Worm (Caenorhabditis elegans) whole organism, late embryonic: ENCODE data around the gene Y57G11C.499.
A peak's percentile ranks its signal among the peaks of the same experiment; 100 is the strongest.

Source experiments
- C38D4.7 ChIP-seq: fragments of 200-800 bp; sonication (Bioruptor generic); optimal IDR thresholded peaks from 2 replicates; lab custom pipeline; 2018; ENCODE audit warnings: mild to moderate bottlenecking, missing genetic modification characterization, moderate library complexity, missing compliant biosample characterization
- K02D7.2 ChIP-seq: sonication (generic microtip); optimal IDR thresholded peaks from 2 replicates; lab custom pipeline; 2017; ENCODE audit warnings: mild to moderate bottlenecking, missing genetic modification characterization, missing compliant biosample characterization
- K09A11.1 ChIP-seq: sonication (generic microtip); optimal IDR thresholded peaks from 2 replicates; lab custom pipeline; 2017; ENCODE audit warnings: antibody characterized with exemption, mild to moderate bottlenecking, missing genetic modification characterization, missing compliant biosample characterization; ENCODE audit not compliant: insufficient read depth
- Y22D7AL.16 ChIP-seq: sonication (generic microtip); optimal IDR thresholded peaks from 2 replicates; lab custom pipeline; 2016; ENCODE audit warnings: missing genetic modification characterization, missing compliant biosample characterization
- ahr-1 ChIP-seq: sonication (generic microtip); optimal IDR thresholded peaks from 2 replicates; lab custom pipeline; 2016; ENCODE audit warnings: missing genetic modification characterization, missing compliant biosample characterization
- ama-1 ChIP-seq: fragments of 150-350 bp; optimal IDR thresholded peaks from 2 replicates; lab custom pipeline; 2014
- ceh-14 ChIP-seq: sonication (generic microtip); optimal IDR thresholded peaks from 2 replicates; lab custom pipeline; 2016; ENCODE audit warnings: missing genotype, missing genetic modification characterization, missing compliant biosample characterization
- ceh-19 ChIP-seq: fragments of 200-800 bp; sonication (Bioruptor generic); optimal IDR thresholded peaks from 2 replicates; lab custom pipeline; 2018; ENCODE audit warnings: mild to moderate bottlenecking, missing genetic modification characterization, missing compliant biosample characterization
- ceh-2 ChIP-seq: sonication (generic microtip); optimal IDR thresholded peaks from 2 replicates; lab custom pipeline; 2016; ENCODE audit warnings: missing genotype, missing genetic modification characterization, missing compliant biosample characterization
- ceh-24 ChIP-seq: sonication (generic microtip); optimal IDR thresholded peaks from 2 replicates; lab custom pipeline; 2016; ENCODE audit warnings: mild to moderate bottlenecking, missing genetic modification characterization, missing compliant biosample characterization
- ceh-31 ChIP-seq: sonication (generic microtip); optimal IDR thresholded peaks from 2 replicates; lab custom pipeline; 2016; ENCODE audit warnings: missing genetic modification characterization, missing compliant biosample characterization
- ceh-34 ChIP-seq: sonication (generic microtip); optimal IDR thresholded peaks from 2 replicates; lab custom pipeline; 2016; ENCODE audit warnings: mild to moderate bottlenecking, missing genetic modification characterization, missing compliant biosample characterization
- ceh-48 ChIP-seq: sonication (generic microtip); optimal IDR thresholded peaks from 2 replicates; lab custom pipeline; 2016; ENCODE audit warnings: missing genetic modification characterization, inconsistent platforms, missing compliant biosample characterization
- ceh-9 ChIP-seq: sonication (generic microtip); optimal IDR thresholded peaks from 2 replicates; lab custom pipeline; 2016; ENCODE audit warnings: mild to moderate bottlenecking, missing genetic modification characterization, inconsistent platforms, missing compliant biosample characterization
- che-1 ChIP-seq: sonication (generic microtip); optimal IDR thresholded peaks from 2 replicates; lab custom pipeline; 2016; ENCODE audit warnings: mild to moderate bottlenecking, missing genetic modification characterization, missing compliant biosample characterization
- ets-4 ChIP-seq: sonication (generic microtip); optimal IDR thresholded peaks from 2 replicates; lab custom pipeline; 2016; ENCODE audit warnings: missing genetic modification characterization, missing compliant biosample characterization
- fax-1 ChIP-seq: sonication (generic microtip); optimal IDR thresholded peaks from 2 replicates; lab custom pipeline; 2016; ENCODE audit warnings: missing genotype, missing genetic modification characterization, missing compliant biosample characterization
- fkh-6 ChIP-seq: sonication (generic microtip); optimal IDR thresholded peaks from 2 replicates; lab custom pipeline; 2016; ENCODE audit warnings: missing genetic modification characterization, missing compliant biosample characterization
- hlh-15 ChIP-seq: sonication (generic microtip); optimal IDR thresholded peaks from 2 replicates; lab custom pipeline; 2016; ENCODE audit warnings: missing genetic modification characterization, missing compliant biosample characterization
- hlh-30 ChIP-seq: sonication (generic microtip); optimal IDR thresholded peaks from 2 replicates; lab custom pipeline; 2017; ENCODE audit warnings: antibody characterized with exemption, missing genetic modification characterization, missing compliant biosample characterization; ENCODE audit not compliant: insufficient read depth
- hlh-6 ChIP-seq: sonication (generic microtip); optimal IDR thresholded peaks from 2 replicates; lab custom pipeline; 2016; ENCODE audit warnings: missing genotype, missing genetic modification characterization, missing compliant biosample characterization
- hlh-8 ChIP-seq: sonication (generic microtip); optimal IDR thresholded peaks from 2 replicates; lab custom pipeline; 2016; ENCODE audit warnings: missing genotype, missing genetic modification characterization, missing compliant biosample characterization
- lim-6 ChIP-seq: sonication (generic microtip); optimal IDR thresholded peaks from 2 replicates; lab custom pipeline; 2016; ENCODE audit warnings: missing genetic modification characterization, missing compliant biosample characterization
- lin-11 ChIP-seq: fragments of 200-800 bp; sonication (Bioruptor generic); optimal IDR thresholded peaks from 2 replicates; lab custom pipeline; 2018; ENCODE audit warnings: mild to moderate bottlenecking, missing genetic modification characterization, missing compliant biosample characterization
- madf-2 ChIP-seq: sonication (generic microtip); optimal IDR thresholded peaks from 2 replicates; lab custom pipeline; 2017; ENCODE audit warnings: missing genetic modification characterization, missing compliant biosample characterization
- mec-3 ChIP-seq: sonication (generic microtip); optimal IDR thresholded peaks from 2 replicates; lab custom pipeline; 2016; ENCODE audit warnings: borderline replicate concordance, missing genetic modification characterization, missing compliant biosample characterization
- nfya-1 ChIP-seq: sonication (generic microtip); optimal IDR thresholded peaks from 2 replicates; lab custom pipeline; 2017; ENCODE audit warnings: missing genetic modification characterization, mild to moderate bottlenecking, missing compliant biosample characterization, antibody characterized with exemption, moderate library complexity
- nhr-11 ChIP-seq: fragments of 150-350 bp; optimal IDR thresholded peaks from 2 replicates; lab custom pipeline; 2014; ENCODE audit warnings: missing biosample characterization, missing genetic modification characterization
- odd-2 ChIP-seq: sonication (generic microtip); optimal IDR thresholded peaks from 2 replicates; lab custom pipeline; 2017; ENCODE audit warnings: antibody characterized with exemption, mild to moderate bottlenecking, missing genetic modification characterization, missing compliant biosample characterization
- pha-2 ChIP-seq: sonication (generic microtip); optimal IDR thresholded peaks from 2 replicates; lab custom pipeline; 2017; ENCODE audit warnings: mild to moderate bottlenecking, missing genetic modification characterization, missing compliant biosample characterization
- pqm-1 ChIP-seq: sonication (generic microtip); optimal IDR thresholded peaks from 2 replicates; lab custom pipeline; 2016; ENCODE audit warnings: missing genetic modification characterization, missing compliant biosample characterization
- pros-1 ChIP-seq: fragments of 150-350 bp; optimal IDR thresholded peaks from 2 replicates; lab custom pipeline; 2014; ENCODE audit warnings: missing biosample characterization, missing genetic modification reagents, missing genetic modification characterization
- ref-2 ChIP-seq: sonication (generic microtip); optimal IDR thresholded peaks from 2 replicates; lab custom pipeline; 2016; ENCODE audit warnings: missing genetic modification characterization, missing compliant biosample characterization
- syd-9 ChIP-seq: sonication (generic microtip); optimal IDR thresholded peaks from 2 replicates; lab custom pipeline; 2016; ENCODE audit warnings: mild to moderate bottlenecking, missing genetic modification characterization, moderate library complexity, missing compliant biosample characterization
- ttx-3 ChIP-seq: sonication (generic microtip); optimal IDR thresholded peaks from 2 replicates; lab custom pipeline; 2016; ENCODE audit warnings: missing genetic modification reagents, missing genetic modification characterization, missing compliant biosample characterization
- unc-42 ChIP-seq: sonication (generic microtip); optimal IDR thresholded peaks from 2 replicates; lab custom pipeline; 2016; ENCODE audit warnings: missing genotype, missing genetic modification characterization, missing compliant biosample characterization
- unc-55 ChIP-seq: sonication (generic microtip); optimal IDR thresholded peaks from 2 replicates; lab custom pipeline; 2017; ENCODE audit warnings: missing biosample characterization, missing genetic modification reagents, missing genetic modification characterization
- zip-5 ChIP-seq: sonication (generic microtip); optimal IDR thresholded peaks from 2 replicates; lab custom pipeline; 2016; ENCODE audit warnings: missing genetic modification characterization, missing compliant biosample characterization

Gene Y57G11C.499

ce11 chrIV:14793900-14794624 is 39.3 kb upstream of the Y57G11C.499 start (continued):
- TF ChIP-seq lin-11 (tag; lab: Kevin White, UChicago) (no peak), K09A11.1 (no peak), hlh-6 (tag; lab: Kevin White, UChicago) (no peak), ets-4 (tag; lab: Kevin White, UChicago) (peak; percentile 51), ceh-34 (tag; lab: Kevin White, UChicago) (peak; percentile 74), ahr-1 (tag; lab: Kevin White, UChicago) (no peak), syd-9 (tag; lab: Kevin White, UChicago) (peak; percentile 13), ceh-9 (tag; lab: Kevin White, UChicago) (no peak), nhr-11 (tag; lab: Kevin White, UChicago) (no peak), fax-1 (tag; lab: Kevin White, UChicago) (no peak), C38D4.7 (GFP tag; lab: Kevin White, UChicago) (peak; percentile 1), lim-6 (tag; lab: Kevin White, UChicago) (no peak), ceh-31 (tag; lab: Kevin White, UChicago) (peak; percentile 63), ceh-2 (tag; lab: Kevin White, UChicago) (no peak), pqm-1 (tag; lab: Kevin White, UChicago) (no peak), ceh-19 (GFP tag; lab: Kevin White, UChicago) (peak; percentile 50), pros-1 (tag; lab: Kevin White, UChicago) (peak; percentile 2), hlh-15 (no peak), madf-2 (tag; lab: Kevin White, UChicago) (no peak), Y22D7AL.16 (tag; lab: Kevin White, UChicago) (no peak), ceh-14 (tag; lab: Kevin White, UChicago) (peak; percentile 7), pha-2 (tag; lab: Kevin White, UChicago) (peak; percentile 27)

- TF ChIP-seq ama-1 (lab: Kevin White, UChicago), result no peak
- TF ChIP-seq unc-55 (GFP tag; lab: Kevin White, UChicago), result no peak
Observed at ce11 chrIV:14792602-14793232, 38.0 kb upstream of the Y57G11C.499 start, which contains the start of gene gdi-1. gdi-1 (minus strand) TSS chrIV:14792887.

- TF ChIP-seq lim-6 (tag; lab: Kevin White, UChicago) (no peak), odd-2 (tag; lab: Kevin White, UChicago) (no peak), ama-1 (lab: Kevin White, UChicago) (peak; percentile 13), hlh-30 (tag; lab: Kevin White, UChicago) (no peak), hlh-8 (tag; lab: Kevin White, UChicago) (no peak), zip-5 (tag; lab: Kevin White, UChicago) (no peak)
- TF ChIP-seq, all 69 proteins: peak for 1
Observed at ce11 chrIV:14790579-14790978, 35.8 kb upstream of the Y57G11C.499 start.

- TF ChIP-seq ceh-24 (tag; lab: Kevin White, UChicago) (no peak), ttx-3 (tag; lab: Kevin White, UChicago) (no peak), fkh-6 (no peak), ceh-48 (tag; lab: Kevin White, UChicago) (no peak), unc-42 (peak; percentile 51), pqm-1 (tag; lab: Kevin White, UChicago) (no peak), mec-3 (no peak), ceh-9 (tag; lab: Kevin White, UChicago) (no peak), ceh-19 (GFP tag; lab: Kevin White, UChicago) (peak; percentile 11), nfya-1 (tag; lab: Kevin White, UChicago) (peak; percentile 60), che-1 (tag; lab: Kevin White, UChicago) (no peak), K02D7.2 (tag; lab: Kevin White, UChicago) (no peak), pha-2 (tag; lab: Kevin White, UChicago) (no peak), unc-55 (GFP tag; lab: Kevin White, UChicago) (peak; percentile 42), ref-2 (no peak)
Observed at ce11 chrIV:14786374-14787136, 31.8 kb upstream of the Y57G11C.499 start, which contains the start of gene melo-1. melo-1 (plus strand) TSS chrIV:14787031.
